Worm (Caenorhabditis elegans) whole organism, L3 larva: ENCODE measurements around the gene T06C10.3.

Source experiments
- R02D3.7 ChIP-seq: fragments of 150-350 bp; optimal IDR thresholded peaks from 2 replicates; lab custom pipeline; 2014; ENCODE audit warnings: missing biosample characterization, missing genetic modification characterization
- aly-2 ChIP-seq: fragments of 150-350 bp; optimal IDR thresholded peaks from 2 replicates; lab custom pipeline; 2014; ENCODE audit warnings: missing biosample characterization, missing genetic modification characterization
- ama-1 ChIP-seq: fragments of 150-350 bp; optimal IDR thresholded peaks from 2 replicates; lab custom pipeline; 2018
- ceh-16 ChIP-seq: sonication (generic microtip); optimal IDR thresholded peaks from 2 replicates; lab custom pipeline; 2017; ENCODE audit warnings: missing biosample characterization, missing genetic modification characterization
- ceh-28 ChIP-seq: fragments of 150-350 bp; optimal IDR thresholded peaks from 2 replicates; lab custom pipeline; 2014; ENCODE audit warnings: missing biosample characterization, missing genetic modification reagents, missing genetic modification characterization
- ceh-82 ChIP-seq: fragments of 150-350 bp; optimal IDR thresholded peaks from 2 replicates; lab custom pipeline; 2014; ENCODE audit warnings: missing biosample characterization, missing genetic modification characterization
- ceh-9 ChIP-seq: sonication (generic microtip); optimal IDR thresholded peaks from 2 replicates; lab custom pipeline; 2018; ENCODE audit warnings: missing biosample characterization, missing genetic modification characterization
- daf-12 ChIP-seq: fragments of 150-350 bp; optimal IDR thresholded peaks from 2 replicates; lab custom pipeline; 2014; ENCODE audit warnings: missing biosample characterization, missing genetic modification reagents, missing genetic modification characterization
- egl-27 ChIP-seq: sonication (generic microtip); optimal IDR thresholded peaks from 4 replicates; lab custom pipeline; 2017; ENCODE audit warnings: missing biosample characterization, missing genetic modification reagents, missing genetic modification characterization
- egl-5 ChIP-seq: fragments of 150-350 bp; optimal IDR thresholded peaks from 2 replicates; lab custom pipeline; 2017; ENCODE audit warnings: missing biosample characterization, missing genetic modification reagents, missing genetic modification characterization, inconsistent platforms
- elt-1 ChIP-seq: fragments of 150-350 bp; optimal IDR thresholded peaks from 2 replicates; lab custom pipeline; 2014; ENCODE audit warnings: missing biosample characterization, missing genetic modification characterization
- elt-2 ChIP-seq: sonication (generic microtip); optimal IDR thresholded peaks from 2 replicates; lab custom pipeline; 2016; ENCODE audit warnings: missing genetic modification reagents, mild to moderate bottlenecking, missing genetic modification characterization, missing compliant biosample characterization
- elt-3 ChIP-seq, 3 experiments: fragments of 150-350 bp in 1 of 3; sonication (generic microtip) in 2 of 3; optimal IDR thresholded peaks; 2 replicates in 2 of 3; 4 replicates in 1 of 3; lab custom pipeline; 2014 to 2017; ENCODE audit warnings: missing biosample characterization in 3 of 3, missing genetic modification characterization in 3 of 3
- eor-1 ChIP-seq, 2 experiments: fragments of 150-350 bp; optimal IDR thresholded peaks; 2 replicates each; lab custom pipeline; 2014 to 2018; ENCODE audit warnings: missing biosample characterization in 2 of 2, missing genetic modification characterization in 2 of 2
- fkh-2 ChIP-seq: fragments of 150-350 bp; optimal IDR thresholded peaks from 2 replicates; lab custom pipeline; 2014; ENCODE audit warnings: missing biosample characterization, missing genetic modification reagents, missing genetic modification characterization
- fos-1 ChIP-seq: fragments of 150-350 bp; optimal IDR thresholded peaks from 2 replicates; lab custom pipeline; 2014; ENCODE audit warnings: missing biosample characterization, missing genetic modification characterization
- hmg-11 ChIP-seq: sonication (generic microtip); optimal IDR thresholded peaks from 2 replicates; lab custom pipeline; 2016; ENCODE audit warnings: missing genetic modification characterization, missing compliant biosample characterization
- jun-1 ChIP-seq: fragments of 150-350 bp; optimal IDR thresholded peaks from 2 replicates; lab custom pipeline; 2014; ENCODE audit warnings: missing biosample characterization, missing genetic modification reagents, missing genetic modification characterization
- lin-39 ChIP-seq: fragments of 150-350 bp; optimal IDR thresholded peaks from 2 replicates; lab custom pipeline; 2018; ENCODE audit warnings: missing biosample characterization, missing genetic modification reagents, missing genetic modification characterization
- lsy-12 ChIP-seq: sonication (generic microtip); optimal IDR thresholded peaks from 2 replicates; lab custom pipeline; 2016; ENCODE audit warnings: mild to moderate bottlenecking, missing genetic modification characterization, missing compliant biosample characterization
- mdl-1 ChIP-seq: fragments of 150-350 bp; optimal IDR thresholded peaks from 2 replicates; lab custom pipeline; 2014; ENCODE audit warnings: missing biosample characterization, missing genetic modification characterization
- nfya-1 ChIP-seq: sonication (generic microtip); optimal IDR thresholded peaks from 2 replicates; lab custom pipeline; 2017; ENCODE audit warnings: missing genetic modification characterization, mild to moderate bottlenecking, missing compliant biosample characterization, antibody characterized with exemption, moderate library complexity; ENCODE audit not compliant: insufficient read depth
- nhr-11 ChIP-seq: fragments of 150-350 bp; optimal IDR thresholded peaks from 2 replicates; lab custom pipeline; 2014; ENCODE audit warnings: missing biosample characterization, missing genetic modification characterization
- nhr-12 ChIP-seq: fragments of 150-350 bp; optimal IDR thresholded peaks from 2 replicates; lab custom pipeline; 2014; ENCODE audit warnings: missing biosample characterization, missing genetic modification characterization
- nhr-23 ChIP-seq: fragments of 150-350 bp; optimal IDR thresholded peaks from 2 replicates; lab custom pipeline; 2014; ENCODE audit warnings: missing biosample characterization, missing genetic modification reagents, missing genetic modification characterization
- nhr-28 ChIP-seq: fragments of 150-350 bp; optimal IDR thresholded peaks from 2 replicates; lab custom pipeline; 2014; ENCODE audit warnings: missing biosample characterization, missing genetic modification characterization
- nhr-43 ChIP-seq: sonication (generic microtip); optimal IDR thresholded peaks from 2 replicates; lab custom pipeline; 2016; ENCODE audit warnings: mild to moderate bottlenecking, missing genetic modification characterization, missing compliant biosample characterization; ENCODE audit not compliant: poor library complexity, severe bottlenecking
- nhr-67 ChIP-seq: fragments of 150-350 bp; optimal IDR thresholded peaks from 2 replicates; lab custom pipeline; 2014; ENCODE audit warnings: missing biosample characterization, missing genetic modification characterization
- nhr-77 ChIP-seq: fragments of 150-350 bp; optimal IDR thresholded peaks from 2 replicates; lab custom pipeline; 2014; ENCODE audit warnings: missing biosample characterization, missing genetic modification characterization
- pha-4 ChIP-seq: fragments of 150-350 bp; optimal IDR thresholded peaks from 2 replicates; lab custom pipeline; 2014; ENCODE audit warnings: missing biosample characterization, missing genetic modification reagents, missing genetic modification characterization
- pqm-1 ChIP-seq: fragments of 150-350 bp; optimal IDR thresholded peaks from 2 replicates; lab custom pipeline; 2017; ENCODE audit warnings: missing biosample characterization, missing genetic modification characterization, inconsistent platforms
- sea-2 ChIP-seq: fragments of 150-350 bp; sonication (generic microtip); optimal IDR thresholded peaks from 4 replicates; lab custom pipeline; 2014; ENCODE audit warnings: missing biosample characterization, missing genetic modification reagents, missing genetic modification characterization
- skn-1 ChIP-seq: fragments of 150-350 bp; optimal IDR thresholded peaks from 2 replicates; lab custom pipeline; 2014; ENCODE audit warnings: missing biosample characterization, missing genetic modification characterization
- snpc-4 ChIP-seq: fragments of 150-350 bp; optimal IDR thresholded peaks from 2 replicates; lab custom pipeline; 2014; ENCODE audit warnings: missing biosample characterization, missing genetic modification characterization
- tbx-2 ChIP-seq: sonication (generic microtip); optimal IDR thresholded peaks from 2 replicates; lab custom pipeline; 2016; ENCODE audit warnings: mild to moderate bottlenecking, missing genetic modification characterization, missing compliant biosample characterization
- zag-1 ChIP-seq: fragments of 150-350 bp; optimal IDR thresholded peaks from 2 replicates; lab custom pipeline; 2014; ENCODE audit warnings: missing biosample characterization, missing genetic modification characterization
- ztf-11 ChIP-seq: fragments of 150-350 bp; optimal IDR thresholded peaks from 2 replicates; lab custom pipeline; 2014; ENCODE audit warnings: missing biosample characterization, missing genetic modification characterization
- ztf-4 ChIP-seq: fragments of 150-350 bp; optimal IDR thresholded peaks from 2 replicates; lab custom pipeline; 2014; ENCODE audit warnings: missing biosample characterization, missing genetic modification characterization

Gene T06C10.3

DNA sequence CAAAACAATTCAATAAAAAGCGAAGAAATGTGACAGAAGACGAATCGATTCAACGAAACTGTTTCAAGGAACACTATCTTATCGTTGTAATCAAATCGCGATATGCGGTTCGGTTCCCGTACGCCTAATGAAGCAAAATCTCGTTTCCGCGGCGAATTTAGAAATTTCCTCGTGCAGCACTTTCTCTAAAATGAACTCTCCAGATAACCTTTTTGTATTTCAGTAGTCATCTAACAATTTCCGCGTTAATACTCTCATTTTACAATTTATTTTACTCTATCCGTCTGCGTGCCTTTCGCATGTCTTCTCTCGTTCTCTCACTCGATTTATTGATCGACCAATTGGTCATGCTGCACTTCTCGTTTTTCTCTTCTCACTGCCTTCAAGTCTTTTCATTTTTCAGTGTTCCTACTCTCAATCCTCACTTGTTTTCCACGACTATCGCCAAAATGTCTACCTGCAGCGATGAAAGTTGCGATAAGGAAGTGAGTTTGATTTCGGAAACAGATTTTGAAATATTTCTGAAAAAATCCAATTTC, 39.7 kb downstream of the T06C10.3 start, which contains the start of the genes npp-27 and ntl-4:
npp-27 (minus strand) TSS at position 51 of the 539 bp plus-strand sequence.
ntl-4 (plus strand) TSS at position 379 of the 539 bp plus-strand sequence.
- no peak for TF ChIP-seq nhr-67
- peak; percentile 36 for TF ChIP-seq nfya-1 (tag; lab: Kevin White, UChicago)
- no peak for TF ChIP-seq jun-1 (tag; lab: Kevin White, UChicago)
- no peak for TF ChIP-seq nhr-11
- TF ChIP-seq R02D3.7 (tag; lab: Kevin White, UChicago) = no peak
- peak; percentile 25 for TF ChIP-seq pha-4 (tag; lab: Kevin White, UChicago)
- TF ChIP-seq nhr-12 (tag; lab: Kevin White, UChicago) = no peak
- peak; percentile 76 for TF ChIP-seq egl-5 (tag; lab: Kevin White, UChicago)
- TF ChIP-seq ama-1 (lab: Kevin White, UChicago) = peak; percentile 83
- no peak for TF ChIP-seq tbx-2 (tag; lab: Kevin White, UChicago)
- TF ChIP-seq ceh-28 (tag; lab: Kevin White, UChicago) = peak; percentile 58
- no peak for TF ChIP-seq fkh-2 (tag; lab: Kevin White, UChicago)
- TF ChIP-seq egl-27 = no peak
- no peak for TF ChIP-seq nhr-77 (tag; lab: Kevin White, UChicago)
- TF ChIP-seq ztf-4 (tag; lab: Kevin White, UChicago) = no peak
- no peak for TF ChIP-seq nhr-23 (tag; lab: Kevin White, UChicago)
- TF ChIP-seq, all 47 proteins: peak for 5

- TF ChIP-seq pqm-1 (tag; lab: Kevin White, UChicago) (no peak), nhr-43 (tag; lab: Kevin White, UChicago) (no peak)
These were observed 44.4 kb downstream of the T06C10.3 start, which contains the start of gene C49H3.4 for ce11 chrIV:7914991-7915390. TSS of gene C49H3.4 (plus strand) at chrIV:7915291.

- TF ChIP-seq fos-1 (no peak), elt-1 (tag; lab: Kevin White, UChicago) (no peak), elt-2 (tag; lab: Kevin White, UChicago) (no peak), pha-4 (tag; lab: Kevin White, UChicago) (no peak), fkh-2 (tag; lab: Kevin White, UChicago) (no peak), mdl-1 (tag; lab: Kevin White, UChicago) (no peak), egl-5 (tag; lab: Kevin White, UChicago) (no peak), ceh-9 (tag; lab: Kevin White, UChicago) (no peak), egl-27 (no peak), aly-2 (tag; lab: Kevin White, UChicago) (no peak), skn-1 (tag; lab: Kevin White, UChicago) (no peak), nhr-23 (tag; lab: Kevin White, UChicago) (no peak), elt-3 (tag; optimal IDR thresholded peaks at IDR 0.05; lab: Kevin White, UChicago) (no peak), ztf-11 (no peak), eor-1 (tag; optimal IDR thresholded peaks at IDR 0.05; lab: Kevin White, UChicago) (no peak), snpc-4 (tag; lab: Kevin White, UChicago) (no peak)
These were observed 46.4 kb downstream of the T06C10.3 start for ce11 chrIV:7916907-7917306.

DNA sequence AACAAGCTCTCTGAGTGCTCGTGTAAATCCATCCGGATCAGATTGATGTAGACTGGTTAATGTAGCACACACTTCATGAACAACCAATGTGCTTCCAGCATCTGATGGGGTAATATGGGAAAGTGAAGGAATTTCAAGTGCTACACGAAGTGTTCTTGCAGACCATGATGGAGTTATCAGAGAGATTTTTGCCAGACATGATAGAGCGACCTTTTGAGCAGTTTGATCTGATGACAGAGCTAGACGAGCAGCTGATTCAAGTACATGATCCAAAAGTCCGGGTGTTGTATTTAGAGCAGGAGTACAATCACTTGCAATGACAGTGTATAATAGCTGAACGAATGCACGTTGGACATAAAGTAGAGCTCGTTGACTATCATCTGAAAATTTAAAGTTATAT, 47.3 kb downstream of the T06C10.3 start:
- no peak for TF ChIP-seq fos-1
- no peak for TF ChIP-seq fkh-2 (tag; lab: Kevin White, UChicago)
- no peak for TF ChIP-seq nhr-43 (tag; lab: Kevin White, UChicago)
- TF ChIP-seq, all 47 proteins: peak for 0

DNA sequence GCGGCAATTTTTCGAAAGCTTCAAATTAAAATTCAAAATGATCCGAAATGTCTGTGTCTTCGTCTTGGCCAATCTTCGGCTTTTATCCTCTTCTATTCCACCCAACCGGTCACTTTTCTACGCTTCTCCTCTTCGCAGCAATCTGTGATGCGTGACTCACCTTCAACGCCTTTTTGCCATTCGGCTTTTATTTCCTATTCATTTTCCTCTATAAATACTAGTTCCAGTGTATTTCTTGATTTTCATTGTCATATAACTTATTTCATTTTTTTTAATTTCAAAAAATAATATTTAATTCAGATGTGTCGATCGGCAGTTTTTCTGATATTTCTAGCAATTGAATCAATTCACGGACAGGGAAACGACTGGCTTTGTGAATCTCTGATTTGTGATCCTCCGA, 49.6 kb downstream of the T06C10.3 start, which contains the start of gene C49H3.16:
C49H3.16 (plus strand) TSS at position 301 of the 400 bp plus-strand sequence.
- TF ChIP-seq sea-2 (GFP tag; lab: Kevin White, UChicago) (no peak), ceh-16 (no peak), daf-12 (tag; lab: Kevin White, UChicago) (no peak), nhr-12 (tag; lab: Kevin White, UChicago) (no peak), elt-3 (tag; optimal IDR thresholded peaks at IDR 0.05; lab: Kevin White, UChicago) (no peak), aly-2 (tag; lab: Kevin White, UChicago) (no peak), nhr-77 (tag; lab: Kevin White, UChicago) (no peak), ceh-82 (tag; lab: Kevin White, UChicago) (no peak), jun-1 (tag; lab: Kevin White, UChicago) (no peak), egl-5 (tag; lab: Kevin White, UChicago) (no peak), nhr-23 (tag; lab: Kevin White, UChicago) (no peak), lsy-12 (no peak), lin-39 (tag; lab: Kevin White, UChicago) (no peak), nhr-67 (no peak), skn-1 (tag; lab: Kevin White, UChicago) (no peak), nhr-28 (tag; lab: Kevin White, UChicago) (no peak), nhr-43 (tag; lab: Kevin White, UChicago) (no peak), hmg-11 (no peak), zag-1 (tag; lab: Kevin White, UChicago) (no peak)
